Fruit fly (Drosophila melanogaster) whole organism, embryonic: ENCODE measurements around the gene Sems.

Experiments used
- Abd-B ChIP-seq: fragments of 200-800 bp; sonication (Bioruptor generic); optimal IDR thresholded peaks from 2 replicates; lab custom pipeline; 2018; ENCODE audit warnings: missing biosample characterization, mild to moderate bottlenecking, missing genetic modification characterization, moderate library complexity
- Blimp-1 ChIP-seq: fragments of 200-800 bp; sonication (Bioruptor generic); optimal IDR thresholded peaks from 3 replicates; lab custom pipeline; 2018; ENCODE audit warnings: missing biosample characterization, missing genetic modification characterization, mild to moderate bottlenecking, moderate library complexity, missing genetic modification reagents
- CG10147 ChIP-seq: fragments of 200-800 bp; sonication (Bioruptor generic); optimal IDR thresholded peaks from 2 replicates; lab custom pipeline; 2019; ENCODE audit warnings: missing biosample characterization, mild to moderate bottlenecking, missing genetic modification characterization, moderate library complexity
- CG11504 ChIP-seq: fragments of 200-800 bp; sonication (Bioruptor generic); optimal IDR thresholded peaks from 3 replicates; lab custom pipeline; 2019; ENCODE audit warnings: missing biosample characterization, mild to moderate bottlenecking, missing genetic modification characterization, moderate library complexity
- CG11723 ChIP-seq: fragments of 200-800 bp; sonication (Bioruptor generic); optimal IDR thresholded peaks from 2 replicates; lab custom pipeline; 2017; ENCODE audit warnings: missing biosample characterization, mild to moderate bottlenecking, missing genetic modification characterization
- CG15011 ChIP-seq: fragments of 200-800 bp; sonication (Bioruptor generic); optimal IDR thresholded peaks from 3 replicates; lab custom pipeline; 2018; ENCODE audit warnings: missing biosample characterization, mild to moderate bottlenecking, missing genetic modification characterization
- CG15269 ChIP-seq: fragments of 200-800 bp; sonication (Bioruptor generic); optimal IDR thresholded peaks from 2 replicates; lab custom pipeline; 2018; ENCODE audit warnings: missing biosample characterization, mild to moderate bottlenecking, missing genetic modification characterization, moderate library complexity
- CG15696 ChIP-seq: fragments of 200-800 bp; sonication (Bioruptor generic); optimal IDR thresholded peaks from 2 replicates; lab custom pipeline; 2019; ENCODE audit warnings: missing biosample characterization, mild to moderate bottlenecking, missing genetic modification characterization, moderate library complexity
- CG17829 ChIP-seq: fragments of 200-800 bp; optimal IDR thresholded peaks from 2 replicates; lab custom pipeline; 2019; ENCODE audit warnings: missing biosample characterization, mild to moderate bottlenecking, missing genetic modification characterization, moderate library complexity
- CG18011 ChIP-seq: fragments of 200-800 bp; sonication (Bioruptor generic); optimal IDR thresholded peaks from 2 replicates; lab custom pipeline; 2017; ENCODE audit warnings: missing biosample characterization, missing genetic modification characterization, mild to moderate bottlenecking, moderate library complexity, missing genotype
- CG2202 ChIP-seq: fragments of 200-800 bp; sonication (Bioruptor generic); optimal IDR thresholded peaks from 2 replicates; lab custom pipeline; 2018; ENCODE audit warnings: missing biosample characterization, mild to moderate bottlenecking, missing genetic modification characterization
- CG31441 ChIP-seq: fragments of 200-800 bp; sonication (Bioruptor generic); IDR thresholded peaks from 2 replicates; pipeline ENCODE4 v1.3.6; 2022; ENCODE audit warnings: missing biosample characterization, missing genetic modification characterization
- CG4424 ChIP-seq: fragments of 200-800 bp; sonication (Bioruptor generic); optimal IDR thresholded peaks from 3 replicates; lab custom pipeline; 2016; ENCODE audit warnings: missing biosample characterization, missing genetic modification characterization
- CG6689 ChIP-seq: fragments of 200-800 bp; sonication (Bioruptor generic); IDR thresholded peaks from 2 replicates; pipeline ENCODE4 v1.3.6; 2022; ENCODE audit warnings: missing biosample characterization, missing genetic modification characterization
- CG7839 ChIP-seq: fragments of 200-800 bp; sonication (Bioruptor generic); optimal IDR thresholded peaks from 3 replicates; lab custom pipeline; 2018; ENCODE audit warnings: missing biosample characterization, mild to moderate bottlenecking, missing genetic modification characterization, moderate library complexity
- CG8924 ChIP-seq: fragments of 200-800 bp; optimal IDR thresholded peaks from 3 replicates; lab custom pipeline; 2019; ENCODE audit warnings: missing biosample characterization, mild to moderate bottlenecking, missing genetic modification characterization, moderate library complexity
- CG9437 ChIP-seq: fragments of 200-800 bp; sonication (Bioruptor generic); optimal IDR thresholded peaks from 2 replicates; lab custom pipeline; 2018; ENCODE audit warnings: missing biosample characterization, mild to moderate bottlenecking, missing genetic modification characterization
- CG9609 ChIP-seq: fragments of 200-800 bp; sonication (Bioruptor generic); optimal IDR thresholded peaks from 3 replicates; lab custom pipeline; 2016; ENCODE audit warnings: missing biosample characterization, missing genetic modification characterization
- CG9876 ChIP-seq: fragments of 200-800 bp; sonication (Bioruptor generic); optimal IDR thresholded peaks from 2 replicates; lab custom pipeline; 2016; ENCODE audit warnings: missing biosample characterization, missing genetic modification characterization
- CoRest ChIP-seq: fragments of 200-800 bp; sonication (Bioruptor generic); optimal IDR thresholded peaks from 3 replicates; lab custom pipeline; 2018; ENCODE audit warnings: missing biosample characterization, mild to moderate bottlenecking, missing genetic modification characterization, moderate library complexity
- D19A ChIP-seq: fragments of 200-800 bp; optimal IDR thresholded peaks from 3 replicates; lab custom pipeline; 2019; ENCODE audit warnings: missing biosample characterization, mild to moderate bottlenecking, missing genetic modification characterization, moderate library complexity
- Deaf1 ChIP-seq: fragments of 200-800 bp; optimal IDR thresholded peaks from 3 replicates; lab custom pipeline; 2019; ENCODE audit warnings: missing biosample characterization, mild to moderate bottlenecking, missing genetic modification characterization, moderate library complexity
- Doc3 ChIP-seq: fragments of 200-800 bp; sonication (Bioruptor generic); IDR thresholded peaks from 3 replicates; pipeline ENCODE4 v1.3.6; 2022; ENCODE audit warnings: missing biosample characterization, missing genetic modification characterization; ENCODE audit not compliant: partially characterized antibody
- Drgx ChIP-seq: fragments of 200-800 bp; sonication (Bioruptor generic); IDR thresholded peaks from 2 replicates; pipeline ENCODE4 v1.3.6; 2022; ENCODE audit warnings: missing biosample characterization, missing genetic modification characterization
- Eip74EF ChIP-seq, 2 experiments: fragments of 200-800 bp in 1 of 2; fragments of >200 bp in 1 of 2; sonication (Bioruptor generic) in 1 of 2; optimal IDR thresholded peaks; 2 replicates each; lab custom pipeline; 2017 to 2019; ENCODE audit warnings: missing biosample characterization in 2 of 2, missing genetic modification characterization in 2 of 2, mild to moderate bottlenecking in 1 of 2, moderate library complexity in 1 of 2
- Hr51 ChIP-seq, 2 experiments: fragments of 200-800 bp; sonication (Bioruptor generic); optimal IDR thresholded peaks; 2 replicates in 1 of 2; 3 replicates in 1 of 2; lab custom pipeline; 2016 to 2018; ENCODE audit warnings: missing biosample characterization in 2 of 2, missing genetic modification characterization in 2 of 2, mild to moderate bottlenecking in 1 of 2, moderate library complexity in 1 of 2
- Oli ChIP-seq: fragments of 200-800 bp; sonication (Bioruptor generic); optimal IDR thresholded peaks from 2 replicates; lab custom pipeline; 2018; ENCODE audit warnings: missing biosample characterization, mild to moderate bottlenecking, missing genetic modification characterization, moderate library complexity
- Six4 ChIP-seq: fragments of 200-800 bp; sonication (Bioruptor generic); optimal IDR thresholded peaks from 2 replicates; lab custom pipeline; 2016; ENCODE audit warnings: missing biosample characterization, missing genetic modification characterization
- Ssrp ChIP-seq: fragments of 200-800 bp; sonication (Bioruptor generic); optimal IDR thresholded peaks from 2 replicates; lab custom pipeline; 2018; ENCODE audit warnings: missing biosample characterization, mild to moderate bottlenecking, missing genetic modification characterization, moderate library complexity
- abd-A ChIP-seq: fragments of 200-800 bp; sonication (Bioruptor generic); optimal IDR thresholded peaks from 3 replicates; lab custom pipeline; 2019; ENCODE audit warnings: missing biosample characterization, mild to moderate bottlenecking, missing genetic modification characterization, moderate library complexity
- amos ChIP-seq: fragments of 200-800 bp; sonication (Bioruptor generic); IDR thresholded peaks from 2 replicates; pipeline ENCODE4 v1.3.6; 2022; ENCODE audit warnings: missing biosample characterization, missing genetic modification characterization; ENCODE audit not compliant: partially characterized antibody
- btn ChIP-seq: fragments of 200-800 bp; sonication (Bioruptor generic); optimal IDR thresholded peaks from 2 replicates; lab custom pipeline; 2016; ENCODE audit warnings: missing biosample characterization, missing genetic modification characterization
- crol ChIP-seq: fragments of 200-800 bp; sonication (Bioruptor generic); IDR thresholded peaks from 2 replicates; pipeline ENCODE4 v1.3.6; 2022; ENCODE audit warnings: missing biosample characterization, missing genetic modification characterization
- gcm ChIP-seq: fragments of 200-800 bp; sonication (Bioruptor generic); optimal IDR thresholded peaks from 2 replicates; lab custom pipeline; 2019; ENCODE audit warnings: missing biosample characterization, mild to moderate bottlenecking, missing genetic modification characterization, moderate library complexity
- gem ChIP-seq: fragments of 200-800 bp; sonication (Bioruptor generic); optimal IDR thresholded peaks from 2 replicates; lab custom pipeline; 2019; ENCODE audit warnings: missing biosample characterization, mild to moderate bottlenecking, missing genetic modification characterization, moderate library complexity
- gfzf ChIP-seq: fragments of 200-800 bp; sonication (Bioruptor generic); optimal IDR thresholded peaks from 2 replicates; lab custom pipeline; 2016; ENCODE audit warnings: missing biosample characterization, mild to moderate bottlenecking, missing genetic modification characterization, moderate library complexity
- pfk ChIP-seq: fragments of 200-800 bp; sonication (Bioruptor generic); optimal IDR thresholded peaks from 2 replicates; lab custom pipeline; 2018; ENCODE audit warnings: missing biosample characterization, mild to moderate bottlenecking, missing genetic modification characterization, moderate library complexity
- phol ChIP-seq: fragments of 200-800 bp; sonication (Bioruptor generic); optimal IDR thresholded peaks from 3 replicates; lab custom pipeline; 2018; ENCODE audit warnings: missing biosample characterization, mild to moderate bottlenecking, missing genetic modification characterization, moderate library complexity
- sc ChIP-seq, 3 experiments: fragments of >200 bp in 2 of 3; fragments of 200-800 bp in 1 of 3; sonication (Bioruptor generic) in 1 of 3; optimal IDR thresholded peaks; 2 replicates in 2 of 3; 3 replicates in 1 of 3; lab custom pipeline; 2017; ENCODE audit warnings: mild to moderate bottlenecking in 1 of 3, missing biosample characterization in 1 of 3, missing genetic modification characterization in 1 of 3, missing genetic modification reagents in 1 of 3
- tap ChIP-seq: fragments of 200-800 bp; optimal IDR thresholded peaks from 3 replicates; lab custom pipeline; 2019; ENCODE audit warnings: missing biosample characterization, mild to moderate bottlenecking, missing genetic modification characterization, moderate library complexity
- tin ChIP-seq: fragments of 200-800 bp; sonication (Bioruptor generic); optimal IDR thresholded peaks from 3 replicates; lab custom pipeline; 2016; ENCODE audit warnings: missing biosample characterization, missing genetic modification characterization
- trem ChIP-seq: fragments of 200-800 bp; optimal IDR thresholded peaks from 3 replicates; lab custom pipeline; 2019; ENCODE audit warnings: missing biosample characterization, mild to moderate bottlenecking, missing genetic modification characterization, moderate library complexity
- twi ChIP-seq: fragments of 200-800 bp; optimal IDR thresholded peaks from 2 replicates; lab custom pipeline; 2019; ENCODE audit warnings: missing biosample characterization, mild to moderate bottlenecking, missing genetic modification characterization, moderate library complexity
- unpg ChIP-seq: fragments of 200-800 bp; sonication (Bioruptor generic); optimal IDR thresholded peaks from 3 replicates; lab custom pipeline; 2018; ENCODE audit warnings: missing biosample characterization, mild to moderate bottlenecking, missing genetic modification characterization, moderate library complexity
- z ChIP-seq: fragments of 200-800 bp; sonication (Bioruptor generic); IDR thresholded peaks from 3 replicates; pipeline ENCODE4 v1.3.6; 2022; ENCODE audit warnings: missing biosample characterization, missing genetic modification characterization
- zen2 ChIP-seq: fragments of 200-800 bp; sonication (Bioruptor generic); IDR thresholded peaks from 3 replicates; pipeline ENCODE4 v1.3.6; 2022; ENCODE audit warnings: missing biosample characterization, missing genetic modification characterization; ENCODE audit not compliant: partially characterized antibody
- zf30C ChIP-seq: fragments of 200-800 bp; sonication (Bioruptor generic); optimal IDR thresholded peaks from 3 replicates; lab custom pipeline; 2018; ENCODE audit warnings: missing biosample characterization, mild to moderate bottlenecking, missing genetic modification characterization

Sems gene

DNA sequence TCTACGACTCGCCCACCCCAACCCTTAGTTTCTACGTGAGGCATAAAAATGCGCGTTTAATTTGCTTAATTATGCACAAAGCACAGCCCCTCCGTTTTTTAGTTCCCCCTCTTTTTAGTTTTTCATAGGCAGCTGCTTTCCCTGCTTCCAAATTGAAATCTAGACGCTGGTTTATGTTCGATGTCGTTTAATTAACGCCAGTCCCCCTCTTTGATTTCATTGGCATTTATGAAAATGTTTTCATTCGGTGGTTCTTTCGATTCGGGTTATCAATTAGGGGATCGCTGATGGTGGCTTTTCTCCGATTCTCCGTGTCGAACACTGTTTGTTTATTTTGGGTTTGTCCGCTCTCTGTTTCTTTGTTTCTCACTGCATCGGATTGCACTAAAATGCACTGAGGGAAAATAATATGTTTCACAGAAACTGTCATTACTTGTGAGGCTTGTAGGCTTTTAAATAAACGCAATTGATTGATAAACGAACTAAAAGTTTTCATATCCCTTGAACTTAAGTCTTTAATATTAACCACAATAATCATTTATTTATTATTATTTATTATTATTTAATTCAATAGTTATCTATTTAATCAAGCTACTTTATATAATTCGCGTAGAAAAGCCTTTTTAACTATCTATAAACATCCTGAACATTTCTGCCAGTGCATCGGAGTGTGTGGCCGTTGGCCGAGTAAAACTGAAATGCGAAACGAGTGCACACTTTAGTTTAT, 26.3 kb downstream of the Sems start:
- TF ChIP-seq gfzf (GFP tag; lab: Kevin White, UChicago) (no peak), CG17829 (peak; percentile 62), Blimp-1 (GFP tag; lab: Kevin White, UChicago) (peak; percentile 74), gcm (GFP tag; lab: Kevin White, UChicago) (peak; percentile 54), abd-A (tag; lab: Kevin White, UChicago) (peak; percentile 41), CG8924 (tag; lab: Kevin White, UChicago) (peak; percentile 65), pfk (GFP tag; lab: Kevin White, UChicago) (no peak), CG31441 (GFP tag; lab: Robert Waterston, UW) (peak; percentile 81), CG15696 (tag; lab: Kevin White, UChicago) (peak; percentile 41), amos (GFP tag; lab: Robert Waterston, UW) (no peak), z (GFP tag; lab: Robert Waterston, UW) (no peak), zf30C (peak; percentile 48), CG11723 (GFP tag; lab: Kevin White, UChicago) (peak; percentile 5), Hr51 (GFP tag; optimal IDR thresholded peaks at IDR 0.05; lab: Kevin White, UChicago) (peak in 1 of 2 experiments; percentile 45), Ssrp (tag; lab: Kevin White, UChicago) (peak; percentile 70), twi (tag; lab: Kevin White, UChicago) (peak; percentile 37), Oli (tag; lab: Kevin White, UChicago) (peak; percentile 64), CG9876 (GFP tag; lab: Kevin White, UChicago) (no peak), CG4424 (GFP tag; lab: Kevin White, UChicago) (peak; percentile 39), tap (tag; lab: Kevin White, UChicago) (peak; percentile 40), D19A (tag; lab: Kevin White, UChicago) (peak; percentile 71), unpg (peak; percentile 61), CG9609 (GFP tag; lab: Kevin White, UChicago) (no peak), Abd-B (GFP tag; lab: Kevin White, UChicago) (peak; percentile 48), tin (GFP tag; lab: Kevin White, UChicago) (peak; percentile 19), sc (optimal IDR thresholded peaks at IDR 0.05; lab: Kevin White, UChicago) (no peak), sc (GFP tag; optimal IDR thresholded peaks at IDR 0.05; lab: Kevin White, UChicago) (peak; percentile 31), zen2 (GFP tag; lab: Robert Waterston, UW) (no peak), CG7839 (peak; percentile 53), Deaf1 (tag; lab: Kevin White, UChicago) (peak; percentile 10), Six4 (GFP tag; lab: Kevin White, UChicago) (peak; percentile 9), Doc3 (no peak), CG2202 (no peak), Drgx (GFP tag; lab: Robert Waterston, UW) (peak; percentile 72), btn (no peak), CG15269 (tag; lab: Kevin White, UChicago) (peak; percentile 12), CG6689 (GFP tag; lab: Robert Waterston, UW) (peak; percentile 18; the same call in 1 of the 2 replicates), gem (peak; percentile 79), crol (no peak), CG15011 (GFP tag; lab: Kevin White, UChicago) (no peak), CG11504 (tag; lab: Kevin White, UChicago) (peak; percentile 72), trem (peak; percentile 59), Eip74EF (GFP tag; optimal IDR thresholded peaks at IDR 0.05; lab: Kevin White, UChicago) (peak in 1 of 2 experiments; percentile 23), CoRest (tag; lab: Kevin White, UChicago) (peak; percentile 58), CG9437 (peak; percentile 32), CG18011 (GFP tag; lab: Kevin White, UChicago) (no peak), phol (tag; lab: Kevin White, UChicago) (peak; percentile 82), CG10147 (GFP tag; lab: Kevin White, UChicago) (no peak)
